Worm (Caenorhabditis elegans): ENCODE results near the gene R07E3.6.

The R07E3.6 gene

DNA sequence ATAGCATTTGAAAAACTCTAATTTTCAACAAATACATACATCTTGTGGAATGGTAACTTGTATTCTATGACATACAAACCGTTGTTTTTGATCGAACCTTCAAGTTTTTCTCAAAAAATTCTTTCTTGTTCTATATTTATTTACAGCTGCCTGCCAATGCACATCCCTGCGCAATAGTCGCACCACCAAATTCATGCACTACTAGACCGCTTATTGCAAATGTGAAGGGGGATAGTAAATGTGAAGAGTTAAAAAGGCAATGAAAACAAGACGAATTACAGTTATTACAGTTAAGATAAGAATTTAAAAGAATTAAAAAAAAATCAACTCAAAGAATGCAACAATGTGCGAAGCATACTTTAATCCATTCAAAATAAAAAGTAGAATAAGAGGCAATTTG lies 36.3 kb downstream of the R07E3.6 start:
- TF ChIP-seq lin-54 (GFP tag; optimal IDR thresholded peaks at IDR 0.05) (no peak), snpc-3.4 (tag; optimal IDR thresholded peaks at IDR 0.05) (no peak)

ce11 chrX:10355650-10356049 lies 38.1 kb downstream of the R07E3.6 start, which contains the start of gene R07E3.7:
TSS of gene R07E3.7 (minus strand) at chrX:10355750.
- TF ChIP-seq hmg-1.2 (GFP tag; IDR thresholded peaks at IDR 0.05) = no peak
- no peak for TF ChIP-seq ets-4 (GFP tag; optimal IDR thresholded peaks at IDR 0.05)
- no peak for TF ChIP-seq hrde-1 (tag; optimal IDR thresholded peaks at IDR 0.05; ENCODE audit: borderline replicate concordance)
- TF ChIP-seq ztf-6 (GFP tag; IDR thresholded peaks at IDR 0.05) = no peak
- no peak for TF ChIP-seq B0019.2 (GFP tag; conservative IDR thresholded peaks at IDR 0.05)
- no peak for TF ChIP-seq zim-3 (tag; optimal IDR thresholded peaks at IDR 0.05)
- no peak for TF ChIP-seq lin-40 (tag; optimal IDR thresholded peaks at IDR 0.05)
- TF ChIP-seq ceh-79 (tag; optimal IDR thresholded peaks at IDR 0.05) = no peak
- TF ChIP-seq Y79H2A.3 (GFP tag; conservative IDR thresholded peaks at IDR 0.05) = no peak
- no peak for TF ChIP-seq Y53G8AR.9 (GFP tag; conservative IDR thresholded peaks at IDR 0.05)
- no peak for TF ChIP-seq nhr-179 (tag; optimal IDR thresholded peaks at IDR 0.05)
- TF ChIP-seq cebp-1 (GFP tag; IDR thresholded peaks at IDR 0.05) = no peak
- TF ChIP-seq cebp-1 (tag; optimal IDR thresholded peaks at IDR 0.05) = no peak
- TF ChIP-seq pbrm-1 (GFP tag; IDR thresholded peaks at IDR 0.05) = no peak
- no peak for TF ChIP-seq cebp-2 (GFP tag; IDR thresholded peaks at IDR 0.05)
- TF ChIP-seq sptf-2 (GFP tag; optimal IDR thresholded peaks at IDR 0.05) = no peak
- no peak for TF ChIP-seq nhr-90 (tag; optimal IDR thresholded peaks at IDR 0.05)
- no peak for TF ChIP-seq Y53F4B.3 (GFP tag; IDR thresholded peaks at IDR 0.05)
- TF ChIP-seq ekl-4 (GFP tag; IDR thresholded peaks at IDR 0.05) = no peak
- TF ChIP-seq rec-8 (tag; optimal IDR thresholded peaks at IDR 0.05) = no peak
- no peak for TF ChIP-seq hmg-20 (GFP tag; IDR thresholded peaks at IDR 0.05)

- TF ChIP-seq mel-28 (tag; optimal IDR thresholded peaks at IDR 0.05; ENCODE audit: borderline replicate concordance) = no peak
- no peak for TF ChIP-seq F37B4.10 (GFP tag; IDR thresholded peaks at IDR 0.05)
- no peak for TF ChIP-seq Y79H2A.3 (GFP tag; conservative IDR thresholded peaks at IDR 0.05)
- no peak for TF ChIP-seq attf-6 (GFP tag; IDR thresholded peaks at IDR 0.05)
- no peak for TF ChIP-seq lsl-1 (GFP tag; optimal IDR thresholded peaks at IDR 0.05)
- no peak for TF ChIP-seq cebp-1 (GFP tag; IDR thresholded peaks at IDR 0.05)
- no peak for TF ChIP-seq cebp-1 (tag; optimal IDR thresholded peaks at IDR 0.05)
- no peak for TF ChIP-seq xnd-1 (tag; optimal IDR thresholded peaks at IDR 0.05)
- no peak for TF ChIP-seq C17E4.6 (GFP tag; IDR thresholded peaks at IDR 0.05)
- TF ChIP-seq B0019.2 (GFP tag; conservative IDR thresholded peaks at IDR 0.05) = no peak
- TF ChIP-seq hsf-1 (GFP tag; IDR thresholded peaks at IDR 0.05) = no peak
- TF ChIP-seq madf-3 (GFP tag; IDR thresholded peaks at IDR 0.05) = no peak
- TF ChIP-seq B0035.1 (tag; optimal IDR thresholded peaks at IDR 0.05) = no peak
- TF ChIP-seq F57A8.1 (GFP tag; optimal IDR thresholded peaks at IDR 0.05) = no peak
- no peak for TF ChIP-seq him-1 (tag; optimal IDR thresholded peaks at IDR 0.05)
- no peak for TF ChIP-seq dpl-1 (GFP tag; optimal IDR thresholded peaks at IDR 0.05)
- TF ChIP-seq T26A5.8 (tag; optimal IDR thresholded peaks at IDR 0.05) = no peak
- TF ChIP-seq F57C9.4 (tag; optimal IDR thresholded peaks at IDR 0.05) = no peak
Measured at ce11 chrX:10358083-10358482, 40.6 kb downstream of the R07E3.6 start, which contains the start of gene efhc-1. TSS of gene efhc-1 (plus strand) at chrX:10358383.

Data from whole organism, young adult.